Worm (Caenorhabditis elegans) whole organism, L3 larva: ENCODE results near the gene gpx-3.

Experiments
- R02D3.7 ChIP-seq: fragments of 150-350 bp; optimal IDR thresholded peaks from 2 replicates; lab custom pipeline; 2014; ENCODE audit warnings: missing biosample characterization, missing genetic modification characterization
- ZK546.5 ChIP-seq: sonication (generic microtip); optimal IDR thresholded peaks from 2 replicates; lab custom pipeline; 2017; ENCODE audit warnings: missing biosample characterization, missing genetic modification characterization
- aly-2 ChIP-seq: fragments of 150-350 bp; optimal IDR thresholded peaks from 2 replicates; lab custom pipeline; 2014; ENCODE audit warnings: missing biosample characterization, missing genetic modification characterization
- ceh-28 ChIP-seq: fragments of 150-350 bp; optimal IDR thresholded peaks from 2 replicates; lab custom pipeline; 2014; ENCODE audit warnings: missing biosample characterization, missing genetic modification reagents, missing genetic modification characterization
- ceh-9 ChIP-seq: sonication (generic microtip); optimal IDR thresholded peaks from 2 replicates; lab custom pipeline; 2018; ENCODE audit warnings: missing biosample characterization, missing genetic modification characterization
- daf-12 ChIP-seq: fragments of 150-350 bp; optimal IDR thresholded peaks from 2 replicates; lab custom pipeline; 2014; ENCODE audit warnings: missing biosample characterization, missing genetic modification reagents, missing genetic modification characterization
- egl-27 ChIP-seq: sonication (generic microtip); optimal IDR thresholded peaks from 4 replicates; lab custom pipeline; 2017; ENCODE audit warnings: missing biosample characterization, missing genetic modification reagents, missing genetic modification characterization
- egl-5 ChIP-seq: fragments of 150-350 bp; optimal IDR thresholded peaks from 2 replicates; lab custom pipeline; 2017; ENCODE audit warnings: missing biosample characterization, missing genetic modification reagents, missing genetic modification characterization, inconsistent platforms
- elt-1 ChIP-seq: fragments of 150-350 bp; optimal IDR thresholded peaks from 2 replicates; lab custom pipeline; 2014; ENCODE audit warnings: missing biosample characterization, missing genetic modification characterization
- elt-2 ChIP-seq: sonication (generic microtip); optimal IDR thresholded peaks from 2 replicates; lab custom pipeline; 2016; ENCODE audit warnings: missing genetic modification reagents, mild to moderate bottlenecking, missing genetic modification characterization, missing compliant biosample characterization
- elt-3 ChIP-seq, 3 experiments: fragments of 150-350 bp in 1 of 3; sonication (generic microtip) in 2 of 3; optimal IDR thresholded peaks; 2 replicates in 2 of 3; 4 replicates in 1 of 3; lab custom pipeline; 2014 to 2017; ENCODE audit warnings: missing biosample characterization in 3 of 3, missing genetic modification characterization in 3 of 3
- fkh-2 ChIP-seq: fragments of 150-350 bp; optimal IDR thresholded peaks from 2 replicates; lab custom pipeline; 2014; ENCODE audit warnings: missing biosample characterization, missing genetic modification reagents, missing genetic modification characterization
- fos-1 ChIP-seq: fragments of 150-350 bp; optimal IDR thresholded peaks from 2 replicates; lab custom pipeline; 2014; ENCODE audit warnings: missing biosample characterization, missing genetic modification characterization
- hmg-11 ChIP-seq: sonication (generic microtip); optimal IDR thresholded peaks from 2 replicates; lab custom pipeline; 2016; ENCODE audit warnings: missing genetic modification characterization, missing compliant biosample characterization
- jun-1 ChIP-seq: fragments of 150-350 bp; optimal IDR thresholded peaks from 2 replicates; lab custom pipeline; 2014; ENCODE audit warnings: missing biosample characterization, missing genetic modification reagents, missing genetic modification characterization
- lin-15B ChIP-seq: fragments of 150-350 bp; optimal IDR thresholded peaks from 2 replicates; lab custom pipeline; 2014; ENCODE audit warnings: missing biosample characterization, missing genetic modification characterization
- lin-39 ChIP-seq: fragments of 150-350 bp; optimal IDR thresholded peaks from 2 replicates; lab custom pipeline; 2018; ENCODE audit warnings: missing biosample characterization, missing genetic modification reagents, missing genetic modification characterization
- lsy-12 ChIP-seq: sonication (generic microtip); optimal IDR thresholded peaks from 2 replicates; lab custom pipeline; 2016; ENCODE audit warnings: mild to moderate bottlenecking, missing genetic modification characterization, missing compliant biosample characterization
- mml-1 ChIP-seq: fragments of 150-350 bp; sonication (generic microtip); optimal IDR thresholded peaks from 3 replicates; lab custom pipeline; 2014; ENCODE audit warnings: missing biosample characterization, missing genetic modification characterization
- nfya-1 ChIP-seq: sonication (generic microtip); optimal IDR thresholded peaks from 2 replicates; lab custom pipeline; 2017; ENCODE audit warnings: missing genetic modification characterization, mild to moderate bottlenecking, missing compliant biosample characterization, antibody characterized with exemption, moderate library complexity; ENCODE audit not compliant: insufficient read depth
- nhr-11 ChIP-seq: fragments of 150-350 bp; optimal IDR thresholded peaks from 2 replicates; lab custom pipeline; 2014; ENCODE audit warnings: missing biosample characterization, missing genetic modification characterization
- nhr-12 ChIP-seq: fragments of 150-350 bp; optimal IDR thresholded peaks from 2 replicates; lab custom pipeline; 2014; ENCODE audit warnings: missing biosample characterization, missing genetic modification characterization
- nhr-23 ChIP-seq: fragments of 150-350 bp; optimal IDR thresholded peaks from 2 replicates; lab custom pipeline; 2014; ENCODE audit warnings: missing biosample characterization, missing genetic modification reagents, missing genetic modification characterization
- nhr-237 ChIP-seq: fragments of 150-350 bp; optimal IDR thresholded peaks from 2 replicates; lab custom pipeline; 2014; ENCODE audit warnings: missing biosample characterization, missing genetic modification characterization
- nhr-25 ChIP-seq: sonication (generic microtip); optimal IDR thresholded peaks from 2 replicates; lab custom pipeline; 2017; ENCODE audit warnings: missing biosample characterization, missing genetic modification characterization
- nhr-28 ChIP-seq: fragments of 150-350 bp; optimal IDR thresholded peaks from 2 replicates; lab custom pipeline; 2014; ENCODE audit warnings: missing biosample characterization, missing genetic modification characterization
- nhr-43 ChIP-seq: sonication (generic microtip); optimal IDR thresholded peaks from 2 replicates; lab custom pipeline; 2016; ENCODE audit warnings: mild to moderate bottlenecking, missing genetic modification characterization, missing compliant biosample characterization; ENCODE audit not compliant: poor library complexity, severe bottlenecking
- nhr-67 ChIP-seq: fragments of 150-350 bp; optimal IDR thresholded peaks from 2 replicates; lab custom pipeline; 2014; ENCODE audit warnings: missing biosample characterization, missing genetic modification characterization
- nhr-76 ChIP-seq: fragments of 150-350 bp; sonication (generic microtip); optimal IDR thresholded peaks from 5 replicates; lab custom pipeline; 2014; ENCODE audit warnings: missing biosample characterization, missing genetic modification characterization
- nhr-77 ChIP-seq: fragments of 150-350 bp; optimal IDR thresholded peaks from 2 replicates; lab custom pipeline; 2014; ENCODE audit warnings: missing biosample characterization, missing genetic modification characterization
- pha-4 ChIP-seq: fragments of 150-350 bp; optimal IDR thresholded peaks from 2 replicates; lab custom pipeline; 2014; ENCODE audit warnings: missing biosample characterization, missing genetic modification reagents, missing genetic modification characterization
- pqm-1 ChIP-seq: fragments of 150-350 bp; optimal IDR thresholded peaks from 2 replicates; lab custom pipeline; 2017; ENCODE audit warnings: missing biosample characterization, missing genetic modification characterization, inconsistent platforms
- sea-2 ChIP-seq: fragments of 150-350 bp; sonication (generic microtip); optimal IDR thresholded peaks from 4 replicates; lab custom pipeline; 2014; ENCODE audit warnings: missing biosample characterization, missing genetic modification reagents, missing genetic modification characterization
- skn-1 ChIP-seq: fragments of 150-350 bp; optimal IDR thresholded peaks from 2 replicates; lab custom pipeline; 2014; ENCODE audit warnings: missing biosample characterization, missing genetic modification characterization
- snpc-4 ChIP-seq: fragments of 150-350 bp; optimal IDR thresholded peaks from 2 replicates; lab custom pipeline; 2014; ENCODE audit warnings: missing biosample characterization, missing genetic modification characterization
- tbx-2 ChIP-seq: sonication (generic microtip); optimal IDR thresholded peaks from 2 replicates; lab custom pipeline; 2016; ENCODE audit warnings: mild to moderate bottlenecking, missing genetic modification characterization, missing compliant biosample characterization
- unc-62 ChIP-seq: fragments of 150-350 bp; sonication (generic microtip); optimal IDR thresholded peaks from 4 replicates; lab custom pipeline; 2014; ENCODE audit warnings: missing biosample characterization, missing genetic modification reagents, missing genetic modification characterization
- zag-1 ChIP-seq: fragments of 150-350 bp; optimal IDR thresholded peaks from 2 replicates; lab custom pipeline; 2014; ENCODE audit warnings: missing biosample characterization, missing genetic modification characterization
- ztf-11 ChIP-seq: fragments of 150-350 bp; optimal IDR thresholded peaks from 2 replicates; lab custom pipeline; 2014; ENCODE audit warnings: missing biosample characterization, missing genetic modification characterization
- ztf-4 ChIP-seq: fragments of 150-350 bp; optimal IDR thresholded peaks from 2 replicates; lab custom pipeline; 2014; ENCODE audit warnings: missing biosample characterization, missing genetic modification characterization

Gene gpx-3

ce11 chrX:9543352-9543751 lies 44.4 kb upstream of the gpx-3 start, which contains the start of gene F49E2.5:
TSS of gene F49E2.5 (plus strand) at chrX:9543652.
- TF ChIP-seq ZK546.5 (tag; lab: Kevin White, UChicago): no peak
- TF ChIP-seq mml-1 (tag; lab: Kevin White, UChicago): no peak
- no peak for TF ChIP-seq lin-15B (tag; lab: Kevin White, UChicago)

- TF ChIP-seq pha-4 (tag; lab: Kevin White, UChicago) (peak; percentile 82), lin-39 (tag; lab: Kevin White, UChicago) (no peak), fkh-2 (tag; lab: Kevin White, UChicago) (no peak), snpc-4 (tag; lab: Kevin White, UChicago) (no peak), hmg-11 (tag; lab: Kevin White, UChicago) (no peak), nhr-77 (tag; lab: Kevin White, UChicago) (no peak), zag-1 (tag; lab: Kevin White, UChicago) (no peak), nhr-28 (tag; lab: Kevin White, UChicago) (no peak), nhr-237 (no peak), nfya-1 (tag; lab: Kevin White, UChicago) (peak; percentile 12), lsy-12 (tag; lab: Kevin White, UChicago) (no peak)
These were observed 43.3 kb upstream of the gpx-3 start for ce11 chrX:9544405-9544804.

DNA sequence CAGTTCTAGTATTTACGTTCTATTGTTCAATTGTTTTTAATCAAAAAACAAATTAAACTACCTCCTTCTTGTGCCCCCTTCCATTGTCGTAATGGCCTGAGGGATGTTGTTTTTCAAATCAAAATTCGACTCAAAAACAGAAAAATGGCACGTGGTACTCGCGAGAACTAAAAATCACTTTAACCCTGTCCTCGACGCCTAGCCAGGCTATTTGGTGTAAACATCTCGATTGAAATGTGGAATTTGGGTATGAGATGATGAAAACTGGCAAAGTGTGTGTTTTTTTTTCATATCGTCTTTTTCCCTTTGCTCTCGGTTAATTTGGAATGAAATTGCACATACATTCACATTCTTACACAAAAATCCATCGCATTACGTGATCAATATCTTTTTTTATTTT lies 41.1 kb upstream of the gpx-3 start:
- TF ChIP-seq ztf-11 (no peak), egl-5 (tag; lab: Kevin White, UChicago) (peak; percentile 48), nhr-25 (no peak), fos-1 (no peak), egl-27 (tag; lab: Kevin White, UChicago) (no peak)
- TF ChIP-seq, all 47 proteins: peak for 1

- TF ChIP-seq ceh-28 (tag; lab: Kevin White, UChicago): peak; percentile 38
- peak; percentile 13 for TF ChIP-seq skn-1 (tag; lab: Kevin White, UChicago)
- peak; percentile 80 for TF ChIP-seq nhr-23 (tag; lab: Kevin White, UChicago)
- TF ChIP-seq R02D3.7 (tag; lab: Kevin White, UChicago): peak; percentile 15
- TF ChIP-seq pqm-1 (tag; lab: Kevin White, UChicago): peak; percentile 81
- no peak for TF ChIP-seq egl-27 (tag; lab: Kevin White, UChicago)
- peak; percentile 8 for TF ChIP-seq lin-39 (tag; lab: Kevin White, UChicago)
- TF ChIP-seq elt-1 (tag; lab: Kevin White, UChicago): no peak
- no peak for TF ChIP-seq jun-1 (tag; lab: Kevin White, UChicago)
- TF ChIP-seq aly-2 (tag; lab: Kevin White, UChicago): no peak
- no peak for TF ChIP-seq lin-15B (tag; lab: Kevin White, UChicago)
- peak; percentile 82 for TF ChIP-seq nhr-43 (tag; lab: Kevin White, UChicago)
- TF ChIP-seq nfya-1 (tag; lab: Kevin White, UChicago): peak; percentile 60
- TF ChIP-seq nhr-11 (tag; lab: Kevin White, UChicago): no peak
- TF ChIP-seq pha-4 (tag; lab: Kevin White, UChicago): peak; percentile 48
- TF ChIP-seq nhr-67 (tag; lab: Kevin White, UChicago): no peak
- no peak for TF ChIP-seq nhr-12
- no peak for TF ChIP-seq nhr-237
- no peak for TF ChIP-seq nhr-76 (tag; lab: Kevin White, UChicago)
- no peak for TF ChIP-seq sea-2 (GFP tag; lab: Kevin White, UChicago)
- peak; percentile 97 for TF ChIP-seq unc-62 (GFP tag; lab: Kevin White, UChicago)
- no peak for TF ChIP-seq ztf-11
- no peak for TF ChIP-seq ceh-9 (tag; lab: Kevin White, UChicago)
- no peak for TF ChIP-seq fkh-2 (tag; lab: Kevin White, UChicago)
- peak; percentile 94 for TF ChIP-seq nhr-25
- no peak for TF ChIP-seq hmg-11 (tag; lab: Kevin White, UChicago)
- no peak for TF ChIP-seq ztf-4 (tag; lab: Kevin White, UChicago)
- TF ChIP-seq elt-2 (tag; lab: Kevin White, UChicago): peak; percentile 65
- TF ChIP-seq tbx-2 (tag; lab: Kevin White, UChicago): no peak
- TF ChIP-seq daf-12: no peak
- peak; percentile 18 to 71 (median 58) for TF ChIP-seq elt-3 (tag; optimal IDR thresholded peaks at IDR 0.05; lab: Kevin White, UChicago)
These were observed 40.4 kb upstream of the gpx-3 start for ce11 chrX:9547264-9547751.
